Fruit fly (Drosophila melanogaster) whole organism, adult: ENCODE measurements around the gene CG15544.

Experiments
- CG11617 ChIP-seq: fragments of 200-800 bp; sonication (Bioruptor generic); optimal IDR thresholded peaks from 2 replicates; lab custom pipeline; 2017; ENCODE audit warnings: mild to moderate bottlenecking, missing biosample characterization, missing genetic modification reagents, missing genetic modification characterization
- CG14711 ChIP-seq: fragments of 200-800 bp; sonication (Bioruptor generic); optimal IDR thresholded peaks from 2 replicates; lab custom pipeline; 2018; ENCODE audit warnings: missing biosample characterization, mild to moderate bottlenecking, missing genetic modification characterization, moderate library complexity
- CG33017 ChIP-seq: fragments of 200-800 bp; sonication (Bioruptor generic); optimal IDR thresholded peaks from 2 replicates; lab custom pipeline; 2018; ENCODE audit warnings: missing biosample characterization, mild to moderate bottlenecking, missing genetic modification characterization, moderate library complexity
- CG5204 ChIP-seq: fragments of 200-800 bp; sonication (Bioruptor generic); optimal IDR thresholded peaks from 2 replicates; lab custom pipeline; 2016; ENCODE audit warnings: missing biosample characterization, missing genetic modification characterization
- CG7045 ChIP-seq: fragments of 200-800 bp; sonication (Bioruptor generic); optimal IDR thresholded peaks from 2 replicates; lab custom pipeline; 2017; ENCODE audit warnings: missing biosample characterization, mild to moderate bottlenecking, missing genetic modification characterization
- Clk ChIP-seq: fragments of 200-800 bp; sonication (Bioruptor generic); optimal IDR thresholded peaks from 2 replicates; lab custom pipeline; 2017; ENCODE audit warnings: missing biosample characterization, missing genetic modification characterization
- Mnt ChIP-seq: fragments of 200-800 bp; sonication (Bioruptor generic); optimal IDR thresholded peaks from 2 replicates; lab custom pipeline; 2016; ENCODE audit warnings: missing biosample characterization, mild to moderate bottlenecking, missing genetic modification characterization
- bab1 ChIP-seq: fragments of 200-800 bp; sonication (Bioruptor generic); optimal IDR thresholded peaks from 3 replicates; lab custom pipeline; 2019; ENCODE audit warnings: missing biosample characterization, mild to moderate bottlenecking, missing genetic modification characterization, moderate library complexity
- kay ChIP-seq: fragments of 200-800 bp; sonication (Bioruptor generic); peaks from one replicate; lab custom pipeline; 2016; ENCODE audit warnings: missing biosample characterization, missing genetic modification characterization, borderline replicate concordance
- ovo ChIP-seq: fragments of 200-800 bp; sonication (Bioruptor generic); optimal IDR thresholded peaks from 2 replicates; lab custom pipeline; 2016; ENCODE audit warnings: missing biosample characterization, missing genetic modification characterization
- pad ChIP-seq: fragments of 200-800 bp; sonication (Bioruptor generic); optimal IDR thresholded peaks from 3 replicates; lab custom pipeline; 2017; ENCODE audit warnings: missing biosample characterization, missing genetic modification characterization, mild to moderate bottlenecking, moderate library complexity, missing genetic modification reagents
- toe ChIP-seq: fragments of 200-800 bp; sonication (Bioruptor generic); optimal IDR thresholded peaks from 2 replicates; lab custom pipeline; 2016; ENCODE audit warnings: missing biosample characterization, missing genetic modification characterization

dm6 chr3R:30816200-30816599 lies 11.4 kb upstream of the CG15544 start:
- TF ChIP-seq pad (no peak), CG7045 (GFP tag; lab: Kevin White, UChicago) (no peak), CG14711 (tag; lab: Kevin White, UChicago) (no peak), CG5204 (GFP tag; lab: Kevin White, UChicago) (no peak), bab1 (GFP tag; lab: Kevin White, UChicago) (no peak), CG11617 (GFP tag; lab: Kevin White, UChicago) (no peak), CG33017 (tag; lab: Kevin White, UChicago) (no peak), toe (GFP tag; lab: Kevin White, UChicago) (no peak), ovo (GFP tag; lab: Kevin White, UChicago) (no peak), Mnt (GFP tag; lab: Kevin White, UChicago) (no peak), Clk (GFP tag; lab: Kevin White, UChicago) (no peak), kay (GFP tag; lab: Kevin White, UChicago) (peak; percentile 9)
